Worm (Caenorhabditis elegans) whole organism, L4 larva: Measurements from ENCODE around the gene Y97E10AR.3.

Experiments
- T20F7.1 ChIP-seq: fragments of 200-800 bp; sonication (Bioruptor generic); optimal IDR thresholded peaks from 2 replicates; lab custom pipeline; 2018; ENCODE audit warnings: mild to moderate bottlenecking, missing genetic modification characterization, missing compliant biosample characterization
- fos-1 ChIP-seq: fragments of 150-350 bp; optimal IDR thresholded peaks from 2 replicates; lab custom pipeline; 2014; ENCODE audit warnings: missing biosample characterization, missing genetic modification characterization
- lin-1 ChIP-seq: fragments of 200-800 bp; sonication (Bioruptor generic); IDR thresholded peaks from 2 replicates; pipeline ENCODE4 v1.3.6; 2022; ENCODE audit warnings: missing genetic modification reagents, missing genetic modification characterization, missing compliant biosample characterization
- nhr-111 ChIP-seq: fragments of 200-800 bp; sonication (Bioruptor generic); optimal IDR thresholded peaks from 2 replicates; lab custom pipeline; 2018; ENCODE audit warnings: mild to moderate bottlenecking, missing genetic modification characterization, missing compliant biosample characterization
- nhr-25 ChIP-seq: sonication (generic microtip); optimal IDR thresholded peaks from 2 replicates; lab custom pipeline; 2017; ENCODE audit warnings: missing genetic modification characterization, mild to moderate bottlenecking, missing compliant biosample characterization, antibody characterized with exemption, moderate library complexity, borderline replicate concordance; ENCODE audit not compliant: insufficient read depth
- nhr-77 ChIP-seq: fragments of 150-350 bp; optimal IDR thresholded peaks from 2 replicates; lab custom pipeline; 2014; ENCODE audit warnings: missing biosample characterization, missing genetic modification characterization
- php-3 ChIP-seq: fragments of 200-800 bp; sonication (Bioruptor generic); IDR thresholded peaks from 2 replicates; pipeline ENCODE4 v1.3.6; 2022; ENCODE audit warnings: missing genetic modification reagents, missing genetic modification characterization, missing compliant biosample characterization
- snpc-4 ChIP-seq: fragments of 150-350 bp; optimal IDR thresholded peaks from 2 replicates; lab custom pipeline; 2014; ENCODE audit warnings: missing biosample characterization, missing genetic modification characterization
- spr-3 ChIP-seq: fragments of 200-800 bp; sonication (Bioruptor generic); optimal IDR thresholded peaks from 2 replicates; lab custom pipeline; 2018; ENCODE audit warnings: mild to moderate bottlenecking, missing genetic modification characterization, missing compliant biosample characterization
- unc-62 ChIP-seq, 3 experiments: fragments of 150-350 bp in 1 of 3; sonication (generic microtip); optimal IDR thresholded peaks in 2 of 3; peaks in 1 of 3; 1 replicate in 1 of 3; 2 replicates in 2 of 3; lab custom pipeline; 2014 to 2017; ENCODE audit warnings: missing biosample characterization in 3 of 3, missing genetic modification characterization in 3 of 3, missing genetic modification reagents in 3 of 3, missing genotype in 1 of 3

DNA sequence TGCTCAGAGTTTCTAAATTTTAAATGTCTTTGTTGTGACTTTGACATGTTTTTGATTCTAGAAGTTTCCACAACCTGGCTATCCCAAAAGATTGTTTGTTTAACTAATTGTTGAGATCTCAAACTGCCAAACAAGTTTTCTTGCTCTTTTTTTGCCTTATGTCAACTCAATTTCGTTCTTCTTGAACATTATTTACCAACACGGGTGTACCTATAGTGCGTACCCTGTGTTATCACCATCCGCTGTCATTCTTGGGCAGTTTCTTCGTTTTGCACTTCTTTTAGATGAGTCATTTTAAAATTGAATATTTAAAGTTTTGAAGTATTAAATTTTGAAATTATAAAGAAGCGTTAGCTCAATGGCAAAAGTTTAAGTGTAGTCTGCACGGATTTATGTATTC, 9.6 kb upstream of the Y97E10AR.3 start, which contains the start of gene sptl-2:
- TF ChIP-seq snpc-4 (tag; lab: Kevin White, UChicago), result no peak
- TF ChIP-seq nhr-25 (tag; lab: Kevin White, UChicago), result no peak
- TF ChIP-seq nhr-77 (tag; lab: Kevin White, UChicago), result no peak
- no peak for TF ChIP-seq lin-1 (GFP tag; lab: Robert Waterston, UW)
- no peak for TF ChIP-seq T20F7.1 (GFP tag; lab: Kevin White, UChicago)
- no peak for TF ChIP-seq fos-1
- TF ChIP-seq nhr-111 (GFP tag; lab: Kevin White, UChicago), result no peak
- TF ChIP-seq unc-62 (GFP tag; optimal IDR thresholded peaks at IDR 0.05 in 1 of 2; lab: Kevin White, UChicago), result no peak
- TF ChIP-seq unc-62 (tag; optimal IDR thresholded peaks at IDR 0.05; lab: Kevin White, UChicago), result no peak
- no peak for TF ChIP-seq php-3
- no peak for TF ChIP-seq spr-3 (GFP tag; lab: Kevin White, UChicago)
